Worm (Caenorhabditis elegans) whole organism, L4 larva: ENCODE measurements around the gene F18A11.5.

Source experiments
- D1046.2 ChIP-seq: fragments of 200-800 bp; sonication (Bioruptor generic); IDR thresholded peaks from 2 replicates; pipeline ENCODE4 v1.3.6; 2022; ENCODE audit warnings: missing genetic modification characterization, missing compliant biosample characterization
- F10B5.3 ChIP-seq: sonication (generic microtip); optimal IDR thresholded peaks from 2 replicates; lab custom pipeline; 2016; ENCODE audit warnings: mild to moderate bottlenecking, missing genetic modification characterization, missing compliant biosample characterization
- F26F4.8 ChIP-seq: fragments of 200-800 bp; sonication (Bioruptor generic); conservative IDR thresholded peaks from 2 replicates; pipeline ENCODE4 v1.3.6; 2022; ENCODE audit warnings: missing genetic modification characterization, missing compliant biosample characterization
- F37D6.2 ChIP-seq: sonication (generic microtip); optimal IDR thresholded peaks from 2 replicates; lab custom pipeline; 2016; ENCODE audit warnings: mild to moderate bottlenecking, missing genetic modification characterization, missing compliant biosample characterization
- F44E2.7 ChIP-seq: fragments of 200-800 bp; sonication (Bioruptor generic); IDR thresholded peaks from 2 replicates; pipeline ENCODE4 v2.1.2; 2022; ENCODE audit warnings: missing genetic modification characterization, missing compliant biosample characterization
- R02D3.7 ChIP-seq: fragments of 150-350 bp; sonication (generic microtip); optimal IDR thresholded peaks from 3 replicates; lab custom pipeline; 2014; ENCODE audit warnings: missing biosample characterization, missing genetic modification characterization
- Y105C5A.15 ChIP-seq: fragments of 200-800 bp; sonication (Bioruptor generic); IDR thresholded peaks from 2 replicates; pipeline ENCODE4 v1.3.6; 2022; ENCODE audit warnings: missing genetic modification characterization, missing compliant biosample characterization
- Y48G9A.11 ChIP-seq: fragments of 200-800 bp; sonication (Bioruptor generic); IDR thresholded peaks from 2 replicates; pipeline ENCODE4 v1.3.6; 2022; ENCODE audit warnings: missing genetic modification reagents, missing genetic modification characterization, missing compliant biosample characterization
- Y5F2A.4 ChIP-seq: fragments of 200-800 bp; sonication (Bioruptor generic); optimal IDR thresholded peaks from 2 replicates; lab custom pipeline; 2018; ENCODE audit warnings: mild to moderate bottlenecking, missing genetic modification characterization, missing compliant biosample characterization
- Y75B8A.6 ChIP-seq: fragments of 200-800 bp; sonication (Bioruptor generic); IDR thresholded peaks from 2 replicates; pipeline ENCODE4 v1.3.6; 2022; ENCODE audit warnings: missing genetic modification reagents, missing genetic modification characterization, missing compliant biosample characterization
- aha-1 ChIP-seq: fragments of 150-350 bp; peaks from one replicate; lab custom pipeline; 2014; ENCODE audit warnings: missing biosample characterization, missing genetic modification characterization
- ama-1 ChIP-seq: fragments of 150-350 bp; optimal IDR thresholded peaks from 2 replicates; lab custom pipeline; 2014; ENCODE audit warnings: inconsistent platforms, mixed read lengths
- attf-4 ChIP-seq: sonication (generic microtip); optimal IDR thresholded peaks from 3 replicates; lab custom pipeline; 2017; ENCODE audit warnings: missing biosample characterization, missing genetic modification characterization
- ceh-44 ChIP-seq: fragments of 200-800 bp; sonication (Bioruptor generic); IDR thresholded peaks from 2 replicates; pipeline ENCODE4 v1.3.6; 2022; ENCODE audit warnings: missing genetic modification reagents, missing genetic modification characterization, missing compliant biosample characterization
- ces-1 ChIP-seq: fragments of 150-350 bp; sonication (generic microtip); optimal IDR thresholded peaks from 4 replicates; lab custom pipeline; 2014; ENCODE audit warnings: missing biosample characterization, missing genetic modification reagents, missing genetic modification characterization
- daf-12 ChIP-seq: fragments of 150-350 bp; optimal IDR thresholded peaks from 2 replicates; lab custom pipeline; 2014; ENCODE audit warnings: missing biosample characterization, missing genetic modification reagents, missing genetic modification characterization
- daf-8 ChIP-seq: fragments of 200-800 bp; sonication (Bioruptor generic); IDR thresholded peaks from 2 replicates; pipeline ENCODE4 v1.3.6; 2022; ENCODE audit warnings: missing genetic modification characterization, missing compliant biosample characterization
- dmd-6 ChIP-seq: fragments of 200-800 bp; sonication (Bioruptor generic); IDR thresholded peaks from 2 replicates; pipeline ENCODE4 v1.3.6; 2022; ENCODE audit warnings: missing genetic modification reagents, missing genetic modification characterization, missing compliant biosample characterization
- dmd-8 ChIP-seq: fragments of 200-800 bp; sonication (Bioruptor generic); IDR thresholded peaks from 2 replicates; pipeline ENCODE4 v1.3.6; 2022; ENCODE audit warnings: missing genetic modification characterization, missing compliant biosample characterization
- dmd-9 ChIP-seq: fragments of 200-800 bp; sonication (Bioruptor generic); IDR thresholded peaks from 2 replicates; pipeline ENCODE4 v1.3.6; 2022; ENCODE audit warnings: missing genetic modification reagents, missing genetic modification characterization, missing compliant biosample characterization
- dpl-1 ChIP-seq: fragments of 150-350 bp; optimal IDR thresholded peaks from 2 replicates; lab custom pipeline; 2014; ENCODE audit warnings: missing biosample characterization, missing genetic modification reagents, missing genetic modification characterization
- dve-1 ChIP-seq: sonication (generic microtip); optimal IDR thresholded peaks from 2 replicates; lab custom pipeline; 2017; ENCODE audit warnings: antibody characterized with exemption, mild to moderate bottlenecking, missing genetic modification characterization, missing compliant biosample characterization; ENCODE audit not compliant: insufficient read depth
- fkh-10 ChIP-seq: fragments of 150-350 bp; optimal IDR thresholded peaks from 2 replicates; lab custom pipeline; 2014; ENCODE audit warnings: missing biosample characterization, missing genetic modification reagents, missing genetic modification characterization
- fos-1 ChIP-seq: fragments of 150-350 bp; optimal IDR thresholded peaks from 2 replicates; lab custom pipeline; 2014; ENCODE audit warnings: missing biosample characterization, missing genetic modification characterization
- gei-8 ChIP-seq: fragments of 200-800 bp; sonication (Bioruptor generic); optimal IDR thresholded peaks from 2 replicates; lab custom pipeline; 2018; ENCODE audit warnings: mild to moderate bottlenecking, missing genetic modification characterization, missing compliant biosample characterization
- hif-1 ChIP-seq, 2 experiments: sonication (generic microtip); optimal IDR thresholded peaks; 2 replicates each; lab custom pipeline; 2016 to 2017; ENCODE audit warnings: missing compliant biosample characterization in 2 of 2, missing genetic modification characterization in 2 of 2, missing genetic modification reagents in 2 of 2, missing genotype in 2 of 2, mild to moderate bottlenecking in 1 of 2
- hlh-30 ChIP-seq: sonication (generic microtip); optimal IDR thresholded peaks from 2 replicates; lab custom pipeline; 2017; ENCODE audit warnings: antibody characterized with exemption, mild to moderate bottlenecking, missing genetic modification characterization, missing compliant biosample characterization; ENCODE audit not compliant: insufficient read depth
- hmg-1.1 ChIP-seq: fragments of 200-800 bp; sonication (Bioruptor generic); IDR thresholded peaks from 2 replicates; pipeline ENCODE4 v1.3.6; 2022; ENCODE audit warnings: missing genetic modification reagents, missing genetic modification characterization, missing compliant biosample characterization
- jun-1 ChIP-seq: fragments of 150-350 bp; optimal IDR thresholded peaks from 2 replicates; lab custom pipeline; 2014; ENCODE audit warnings: missing biosample characterization, missing genetic modification reagents, missing genetic modification characterization
- lin-1 ChIP-seq: fragments of 200-800 bp; sonication (Bioruptor generic); IDR thresholded peaks from 2 replicates; pipeline ENCODE4 v1.3.6; 2022; ENCODE audit warnings: missing genetic modification reagents, missing genetic modification characterization, missing compliant biosample characterization
- lin-13 ChIP-seq: fragments of 150-350 bp; optimal IDR thresholded peaks from 2 replicates; lab custom pipeline; 2014; ENCODE audit warnings: missing biosample characterization, missing genetic modification reagents, missing genetic modification characterization
- lir-3 ChIP-seq: sonication (generic microtip); optimal IDR thresholded peaks from 2 replicates; lab custom pipeline; 2016; ENCODE audit warnings: mild to moderate bottlenecking, missing genetic modification characterization, missing compliant biosample characterization
- madf-5 ChIP-seq, 2 experiments: fragments of 200-800 bp; sonication (Bioruptor generic); IDR thresholded peaks; 2 replicates each; pipeline ENCODE4 v1.3.6; 2022; ENCODE audit warnings: missing compliant biosample characterization in 2 of 2, missing genetic modification characterization in 2 of 2
- mdt-29 ChIP-seq: fragments of 200-800 bp; sonication (Bioruptor generic); IDR thresholded peaks from 2 replicates; pipeline ENCODE4 v1.3.6; 2022; ENCODE audit warnings: missing genetic modification reagents, missing genetic modification characterization, missing compliant biosample characterization
- mxl-2 ChIP-seq: fragments of 200-800 bp; sonication (Bioruptor generic); conservative IDR thresholded peaks from 2 replicates; pipeline ENCODE4 v1.3.6; 2022; ENCODE audit warnings: missing genetic modification reagents, missing genetic modification characterization, missing compliant biosample characterization
- nhr-10 ChIP-seq: fragments of 150-350 bp; optimal IDR thresholded peaks from 2 replicates; lab custom pipeline; 2014; ENCODE audit warnings: missing biosample characterization, missing genetic modification characterization
- nhr-102 ChIP-seq: sonication (generic microtip); optimal IDR thresholded peaks from 2 replicates; lab custom pipeline; 2016; ENCODE audit warnings: mild to moderate bottlenecking, missing genetic modification characterization, moderate library complexity, missing compliant biosample characterization
- nhr-11 ChIP-seq: fragments of 150-350 bp; optimal IDR thresholded peaks from 2 replicates; lab custom pipeline; 2014; ENCODE audit warnings: missing biosample characterization, missing genetic modification characterization
- nhr-237 ChIP-seq: sonication (generic microtip); optimal IDR thresholded peaks from 2 replicates; lab custom pipeline; 2017; ENCODE audit warnings: missing biosample characterization, missing genetic modification characterization
- nhr-28 ChIP-seq: fragments of 150-350 bp; optimal IDR thresholded peaks from 2 replicates; lab custom pipeline; 2014; ENCODE audit warnings: missing biosample characterization, missing genetic modification characterization
- nhr-48 ChIP-seq: sonication (generic microtip); optimal IDR thresholded peaks from 2 replicates; lab custom pipeline; 2016; ENCODE audit warnings: mild to moderate bottlenecking, missing genetic modification characterization, missing compliant biosample characterization
- nhr-6 ChIP-seq: fragments of 150-350 bp; optimal IDR thresholded peaks from 2 replicates; lab custom pipeline; 2014; ENCODE audit warnings: missing biosample characterization, missing genetic modification characterization
- nhr-76 ChIP-seq: fragments of 150-350 bp; optimal IDR thresholded peaks from 2 replicates; lab custom pipeline; 2014; ENCODE audit warnings: missing biosample characterization, missing genetic modification characterization
- nhr-77 ChIP-seq: fragments of 150-350 bp; optimal IDR thresholded peaks from 2 replicates; lab custom pipeline; 2014; ENCODE audit warnings: missing biosample characterization, missing genetic modification characterization
- pha-4 ChIP-seq, 2 experiments: fragments of 150-350 bp in 1 of 2; fragments of 200-800 bp in 1 of 2; sonication (Bioruptor generic) in 1 of 2; IDR thresholded peaks in 1 of 2; optimal IDR thresholded peaks in 1 of 2; 2 replicates each; pipeline versions ENCODE4 v1.3.6 to Lab custom; 2014 to 2022; ENCODE audit warnings: missing genetic modification characterization in 2 of 2, missing genetic modification reagents in 2 of 2, missing biosample characterization in 1 of 2, missing compliant biosample characterization in 1 of 2
- pqm-1 ChIP-seq: sonication (generic microtip); optimal IDR thresholded peaks from 2 replicates; lab custom pipeline; 2017; ENCODE audit warnings: missing biosample characterization, missing genetic modification characterization
- sdz-12 ChIP-seq: fragments of 200-800 bp; sonication (Bioruptor generic); optimal IDR thresholded peaks from 2 replicates; lab custom pipeline; 2018; ENCODE audit warnings: mild to moderate bottlenecking, missing genetic modification characterization, missing compliant biosample characterization
- snpc-1.2 ChIP-seq: fragments of 200-800 bp; sonication (Bioruptor generic); IDR thresholded peaks from 2 replicates; pipeline ENCODE4 v1.3.6; 2022; ENCODE audit warnings: missing genetic modification reagents, missing genetic modification characterization, missing compliant biosample characterization
- zag-1 ChIP-seq: fragments of 150-350 bp; optimal IDR thresholded peaks from 2 replicates; lab custom pipeline; 2014; ENCODE audit warnings: missing biosample characterization, missing genetic modification characterization
- zfp-3 ChIP-seq: fragments of 200-800 bp; sonication (Bioruptor generic); conservative IDR thresholded peaks from 2 replicates; pipeline ENCODE4 v1.3.6; 2022; ENCODE audit warnings: missing genetic modification reagents, missing genetic modification characterization, missing compliant biosample characterization
- zip-2 ChIP-seq: fragments of 150-350 bp; optimal IDR thresholded peaks from 2 replicates; lab custom pipeline; 2014; ENCODE audit warnings: missing biosample characterization, missing genetic modification characterization
- ztf-7 ChIP-seq: fragments of 150-350 bp; optimal IDR thresholded peaks from 2 replicates; lab custom pipeline; 2014; ENCODE audit warnings: missing biosample characterization, missing genetic modification characterization

The F18A11.5 gene

ce11 chrII:13030567-13031188 is 16.6 kb upstream of the F18A11.5 start (continued):
- TF ChIP-seq dve-1 (tag; lab: Kevin White, UChicago) = peak; percentile 67
- no peak for TF ChIP-seq F10B5.3
- no peak for TF ChIP-seq zag-1
- peak; percentile 69 for TF ChIP-seq nhr-48 (tag; lab: Kevin White, UChicago)
- TF ChIP-seq zip-2 (tag; lab: Kevin White, UChicago) = no peak
- TF ChIP-seq pha-4 (GFP tag; IDR thresholded peaks at IDR 0.05; lab: Robert Waterston, UW) = no peak
- no peak for TF ChIP-seq pha-4 (tag; optimal IDR thresholded peaks at IDR 0.05; lab: Kevin White, UChicago)
- no peak for TF ChIP-seq F44E2.7 (GFP tag; lab: Robert Waterston, UW)
- TF ChIP-seq R02D3.7 = no peak
- TF ChIP-seq D1046.2 (GFP tag; lab: Robert Waterston, UW) = no peak
- no peak for TF ChIP-seq lin-13 (GFP tag; lab: Kevin White, UChicago)
- TF ChIP-seq daf-12 (tag; lab: Kevin White, UChicago) = no peak
- no peak for TF ChIP-seq ztf-7
- TF ChIP-seq hif-1 (tag; optimal IDR thresholded peaks at IDR 0.05; lab: Kevin White, UChicago) = peak in 1 of 2 experiments; percentile 49
- TF ChIP-seq Y5F2A.4 (GFP tag; lab: Kevin White, UChicago) = no peak
- peak; percentile 40 for TF ChIP-seq dpl-1 (GFP tag; lab: Kevin White, UChicago)
- no peak for TF ChIP-seq gei-8 (GFP tag; lab: Kevin White, UChicago)
- TF ChIP-seq dmd-6 (GFP tag; lab: Robert Waterston, UW) = peak; percentile 41; the same call in 1 of the 2 replicates
- TF ChIP-seq madf-5 (GFP tag; IDR thresholded peaks at IDR 0.05; lab: Robert Waterston, UW) = no peak
- no peak for TF ChIP-seq mxl-2 (GFP tag; lab: Robert Waterston, UW)
- no peak for TF ChIP-seq daf-8 (GFP tag; lab: Robert Waterston, UW)
- no peak for TF ChIP-seq nhr-237 (tag; lab: Kevin White, UChicago)
- no peak for TF ChIP-seq Y75B8A.6 (GFP tag; lab: Robert Waterston, UW)
- TF ChIP-seq dmd-8 (GFP tag; lab: Robert Waterston, UW) = no peak
- TF ChIP-seq fos-1 = no peak
- no peak for TF ChIP-seq nhr-76
- no peak for TF ChIP-seq lir-3 (tag; lab: Kevin White, UChicago)
- TF ChIP-seq aha-1 (tag; lab: Kevin White, UChicago) = peak; percentile 16
- TF ChIP-seq fkh-10 = no peak
- peak; percentile 57 for TF ChIP-seq nhr-77 (tag; lab: Kevin White, UChicago)
- no peak for TF ChIP-seq sdz-12
- no peak for TF ChIP-seq dmd-9 (GFP tag; lab: Robert Waterston, UW)
- no peak for TF ChIP-seq snpc-1.2
- peak; percentile 35; the same call in 1 of the 2 replicates for TF ChIP-seq hmg-1.1 (GFP tag; lab: Robert Waterston, UW)
- no peak for TF ChIP-seq F37D6.2 (tag; lab: Kevin White, UChicago)
- TF ChIP-seq ceh-44 = no peak
- TF ChIP-seq F26F4.8 (GFP tag; lab: Robert Waterston, UW) = no peak
- no peak for TF ChIP-seq nhr-102
- TF ChIP-seq nhr-10 (tag; lab: Kevin White, UChicago) = no peak
- TF ChIP-seq mdt-29 (GFP tag; lab: Robert Waterston, UW) = no peak
- TF ChIP-seq nhr-11 (tag; lab: Kevin White, UChicago) = peak; percentile 21
- TF ChIP-seq jun-1 (tag; lab: Kevin White, UChicago) = no peak
- TF ChIP-seq lin-1 (GFP tag; lab: Robert Waterston, UW) = no peak
- TF ChIP-seq attf-4 (tag; lab: Kevin White, UChicago) = no peak
- TF ChIP-seq nhr-6 (tag; lab: Kevin White, UChicago) = peak; percentile 40
- no peak for TF ChIP-seq zfp-3 (GFP tag; lab: Robert Waterston, UW)
- peak; percentile 57 for TF ChIP-seq hlh-30 (tag; lab: Kevin White, UChicago)
- no peak for TF ChIP-seq Y48G9A.11 (GFP tag; lab: Robert Waterston, UW)
- no peak for TF ChIP-seq Y105C5A.15 (GFP tag; lab: Robert Waterston, UW)
- TF ChIP-seq ama-1 (lab: Kevin White, UChicago) = no peak
- no peak for TF ChIP-seq ces-1
- peak; percentile 66 for TF ChIP-seq nhr-28 (tag; lab: Kevin White, UChicago)
- TF ChIP-seq pqm-1 (tag; lab: Kevin White, UChicago) = no peak
